Fruit fly (Drosophila melanogaster): ENCODE results near the gene CG31388.
A peak's percentile ranks its signal among the peaks of the same experiment; 100 is the strongest.

CG31388 gene

dm6 chr3R:11200885-11201421, 36.7 kb upstream of the CG31388 start:
- no peak for TF ChIP-seq fd85E (GFP tag; optimal IDR thresholded peaks at IDR 0.05)
- TF ChIP-seq CG7368 (GFP tag; optimal IDR thresholded peaks at IDR 0.05), result peak; percentile 53
- TF ChIP-seq dsx (GFP tag; optimal IDR thresholded peaks at IDR 0.05; ENCODE audit: poor library complexity, severe bottlenecking), result peak; percentile 50
- TF ChIP-seq Ets96B (tag; optimal IDR thresholded peaks at IDR 0.05), result peak; percentile 55
- TF ChIP-seq pdm3 (GFP tag; optimal IDR thresholded peaks at IDR 0.05), result peak; percentile 70
- peak; percentile 47 for TF ChIP-seq CG16779 (tag; optimal IDR thresholded peaks at IDR 0.05)
- TF ChIP-seq Hr4 (GFP tag; optimal IDR thresholded peaks at IDR 0.05), result peak; percentile 61
- peak; percentile 68 for TF ChIP-seq topi (GFP tag; optimal IDR thresholded peaks at IDR 0.05)
- peak; percentile 44 for TF ChIP-seq Sox14 (GFP tag; optimal IDR thresholded peaks at IDR 0.05)
- peak; percentile 41 for TF ChIP-seq CG11762 (GFP tag; optimal IDR thresholded peaks at IDR 0.05; ENCODE audit: insufficient read depth)
- TF ChIP-seq cyc (GFP tag; optimal IDR thresholded peaks at IDR 0.05), result peak; percentile 53
- peak; percentile 74 for TF ChIP-seq acj6 (GFP tag; optimal IDR thresholded peaks at IDR 0.05)
- TF ChIP-seq Hr38 (GFP tag; optimal IDR thresholded peaks at IDR 0.05), result no peak
- peak; percentile 42 for TF ChIP-seq CG6276 (GFP tag; optimal IDR thresholded peaks at IDR 0.05)
- no peak for TF ChIP-seq Lpt (GFP tag; optimal IDR thresholded peaks at IDR 0.05)
- TF ChIP-seq dac (GFP tag; optimal IDR thresholded peaks at IDR 0.05), result no peak
- TF ChIP-seq CG34406 (GFP tag; optimal IDR thresholded peaks at IDR 0.05), result peak; percentile 66
- no peak for TF ChIP-seq CG1621 (tag; optimal IDR thresholded peaks at IDR 0.05)
- peak; percentile 68 for TF ChIP-seq Met (GFP tag; optimal IDR thresholded peaks at IDR 0.05)
- TF ChIP-seq vri (GFP tag; optimal IDR thresholded peaks at IDR 0.05), result peak; percentile 98
- peak; percentile 42 for TF ChIP-seq CG11902 (GFP tag; optimal IDR thresholded peaks at IDR 0.05)
- TF ChIP-seq CG31627 (GFP tag; optimal IDR thresholded peaks at IDR 0.05), result peak; percentile 56
- TF ChIP-seq svp (GFP tag), result peak; percentile 89
- no peak for TF ChIP-seq CG11294 (GFP tag; IDR thresholded peaks at IDR 0.05)
- peak; percentile 58 for TF ChIP-seq CG3919 (GFP tag; optimal IDR thresholded peaks at IDR 0.05)
- TF ChIP-seq Sox15 (GFP tag; optimal IDR thresholded peaks at IDR 0.05), result peak; percentile 50
- peak; percentile 59 for TF ChIP-seq achi (GFP tag; optimal IDR thresholded peaks at IDR 0.05)
- TF ChIP-seq esn (GFP tag; optimal IDR thresholded peaks at IDR 0.05), result peak; percentile 77
- no peak for TF ChIP-seq Ets21C (GFP tag; optimal IDR thresholded peaks at IDR 0.05)
- no peak for TF ChIP-seq CG6854 (GFP tag; optimal IDR thresholded peaks at IDR 0.05)
- peak; percentile 53 for TF ChIP-seq fkh (GFP tag; optimal IDR thresholded peaks at IDR 0.05)
- peak; percentile 68 for TF ChIP-seq net (GFP tag; optimal IDR thresholded peaks at IDR 0.05)
- TF ChIP-seq CG6808 (GFP tag; optimal IDR thresholded peaks at IDR 0.05), result peak; percentile 14
- TF ChIP-seq eg (GFP tag; IDR thresholded peaks at IDR 0.05), result peak; percentile 61
- peak; percentile 74 for TF ChIP-seq OdsH (GFP tag; optimal IDR thresholded peaks at IDR 0.05)
- TF ChIP-seq Eip93F (GFP tag; optimal IDR thresholded peaks at IDR 0.05), result peak; percentile 74
- peak; percentile 59 for TF ChIP-seq CG8632 (GFP tag; optimal IDR thresholded peaks at IDR 0.05)
- peak; percentile 23 to 62 for TF ChIP-seq ss (GFP tag; optimal IDR thresholded peaks at IDR 0.05)
- peak; percentile 70 for TF ChIP-seq Sox102F (GFP tag; optimal IDR thresholded peaks at IDR 0.05)
- TF ChIP-seq CG32006 (GFP tag; optimal IDR thresholded peaks at IDR 0.05), result peak; percentile 71
- TF ChIP-seq CG3032 (tag; optimal IDR thresholded peaks at IDR 0.05), result peak; percentile 37
- TF ChIP-seq CG8319 (GFP tag; optimal IDR thresholded peaks at IDR 0.05), result no peak
- TF ChIP-seq spab (GFP tag; optimal IDR thresholded peaks at IDR 0.05), result peak; percentile 30
- peak; percentile 67; the same call in 2 of the 3 replicates for TF ChIP-seq CG8119 (GFP tag; IDR thresholded peaks at IDR 0.05)
- peak; percentile 28 for TF ChIP-seq CG10669 (GFP tag; optimal IDR thresholded peaks at IDR 0.05)
- no peak for TF ChIP-seq fd59A (GFP tag; optimal IDR thresholded peaks at IDR 0.05)
- TF ChIP-seq CG10631 (GFP tag; optimal IDR thresholded peaks at IDR 0.05), result peak; percentile 62
- TF ChIP-seq CG6792 (GFP tag; optimal IDR thresholded peaks at IDR 0.05), result peak; percentile 47
- no peak for TF ChIP-seq CG4318 (GFP tag; optimal IDR thresholded peaks at IDR 0.05)
- peak; percentile 79 for TF ChIP-seq Eip78C (GFP tag)
- no peak for TF ChIP-seq CG9139 (GFP tag; optimal IDR thresholded peaks at IDR 0.05)

Measured in whole organism, prepupa.